Worm (Caenorhabditis elegans): ENCODE results near the gene ell-1.

DNA sequence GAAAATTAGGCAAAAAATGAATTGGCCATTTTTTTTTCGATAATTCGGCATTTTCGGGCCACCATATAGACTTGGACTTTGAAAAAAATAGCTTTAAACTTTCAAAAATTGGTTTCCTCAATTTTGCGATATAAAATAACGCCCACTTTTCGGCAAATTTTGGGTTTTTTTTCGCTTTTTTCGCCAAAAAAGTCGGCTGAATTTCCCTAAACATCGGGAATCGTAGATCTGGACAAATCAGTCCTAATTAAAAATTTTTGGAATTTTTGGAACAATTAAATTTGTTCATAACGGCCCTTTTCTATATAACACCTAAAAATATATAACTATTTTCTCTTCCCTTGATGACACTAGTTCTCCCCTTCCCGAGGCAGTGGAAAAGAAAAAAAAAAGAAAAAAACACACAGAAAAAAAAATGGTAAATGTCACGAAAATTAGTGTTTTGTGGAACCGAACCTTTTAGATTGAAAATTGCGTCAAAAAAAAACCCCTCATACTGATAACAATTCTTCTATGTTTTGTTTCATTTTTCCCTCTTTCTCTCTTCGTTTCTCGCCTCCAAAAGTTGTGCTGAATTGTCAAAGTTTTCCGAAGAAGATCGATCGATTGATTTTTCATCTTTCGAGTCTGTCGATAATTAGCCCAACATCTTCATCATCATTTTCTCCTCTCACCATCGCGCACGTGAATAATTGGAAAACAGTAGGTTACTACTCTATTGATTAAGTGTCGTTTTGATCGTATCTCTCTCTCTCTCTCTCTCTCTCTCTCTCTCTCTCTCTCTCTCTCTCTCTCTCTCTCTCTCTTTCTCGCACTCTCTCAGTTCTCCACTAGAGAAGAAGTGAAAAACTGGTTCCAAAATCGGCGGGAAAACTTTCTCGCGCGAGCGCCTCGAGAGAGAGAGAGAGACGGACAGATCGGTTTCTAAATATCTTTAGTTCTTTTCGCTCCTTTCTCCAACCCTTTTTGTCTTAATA lies 6.4 kb downstream of the ell-1 start, which contains the start of gene Y24D9A.6:
- TF ChIP-seq him-1 (tag; optimal IDR thresholded peaks at IDR 0.05) (no peak), W03F9.2 (tag; optimal IDR thresholded peaks at IDR 0.05) (no peak)
